Fruit fly (Drosophila melanogaster) whole organism, wandering third instar larva: ENCODE data around the gene CG42784.

Experiments
- Abd-B ChIP-seq: fragments of >200 bp; optimal IDR thresholded peaks from 2 replicates; lab custom pipeline; 2017; ENCODE audit warnings: missing biosample characterization, missing genetic modification characterization
- CrebA ChIP-seq: fragments of 200-800 bp; sonication (Bioruptor generic); optimal IDR thresholded peaks from 2 replicates; lab custom pipeline; 2016; ENCODE audit warnings: missing biosample characterization, mild to moderate bottlenecking, missing genetic modification characterization, borderline replicate concordance
- Dfd ChIP-seq: fragments of >200 bp; optimal IDR thresholded peaks from 2 replicates; lab custom pipeline; 2017; ENCODE audit warnings: missing biosample characterization, missing genetic modification characterization
- Dif ChIP-seq: fragments of 200-275, 200-300 bp; sonication (Bioruptor generic); optimal IDR thresholded peaks from 2 replicates; lab custom pipeline; 2018; ENCODE audit warnings: missing biosample characterization, missing genetic modification characterization; ENCODE audit not compliant: partially characterized antibody
- GATAd ChIP-seq: sonication (Bioruptor generic); optimal IDR thresholded peaks from 2 replicates; lab custom pipeline; 2016; ENCODE audit warnings: missing biosample characterization, missing genetic modification characterization
- Hr78 ChIP-seq: fragments of >200 bp; optimal IDR thresholded peaks from 2 replicates; lab custom pipeline; 2017; ENCODE audit warnings: missing biosample characterization, missing genetic modification characterization
- Jra ChIP-seq: sonication (Bioruptor generic); optimal IDR thresholded peaks from 2 replicates; lab custom pipeline; 2016; ENCODE audit warnings: missing biosample characterization, missing genetic modification characterization
- Myc ChIP-seq: fragments of >200 bp; optimal IDR thresholded peaks from 2 replicates; lab custom pipeline; 2017
- OdsH ChIP-seq: fragments of 200-800 bp; sonication (Bioruptor generic); optimal IDR thresholded peaks from 2 replicates; lab custom pipeline; 2016; ENCODE audit warnings: missing biosample characterization, mild to moderate bottlenecking, missing genetic modification characterization
- br ChIP-seq: fragments of 200-800 bp; sonication (Bioruptor generic); optimal IDR thresholded peaks from 2 replicates; lab custom pipeline; 2016; ENCODE audit warnings: missing biosample characterization, missing genetic modification characterization
- brk ChIP-seq: fragments of 200-800 bp; sonication (Bioruptor generic); optimal IDR thresholded peaks from 2 replicates; lab custom pipeline; 2016; ENCODE audit warnings: missing biosample characterization, mild to moderate bottlenecking, missing genetic modification characterization
- fru ChIP-seq: fragments of 200-800 bp; sonication (Bioruptor generic); optimal IDR thresholded peaks from 3 replicates; lab custom pipeline; 2016; ENCODE audit warnings: missing biosample characterization, mild to moderate bottlenecking, missing genetic modification characterization
- jim ChIP-seq: fragments of 175-275, 200-325 bp; sonication (Bioruptor generic); optimal IDR thresholded peaks from 2 replicates; lab custom pipeline; 2016; ENCODE audit warnings: missing biosample characterization, mild to moderate bottlenecking, missing genetic modification characterization
- usp ChIP-seq: fragments of >200 bp; optimal IDR thresholded peaks from 2 replicates; lab custom pipeline; 2017; ENCODE audit warnings: missing biosample characterization, missing genetic modification characterization

DNA sequence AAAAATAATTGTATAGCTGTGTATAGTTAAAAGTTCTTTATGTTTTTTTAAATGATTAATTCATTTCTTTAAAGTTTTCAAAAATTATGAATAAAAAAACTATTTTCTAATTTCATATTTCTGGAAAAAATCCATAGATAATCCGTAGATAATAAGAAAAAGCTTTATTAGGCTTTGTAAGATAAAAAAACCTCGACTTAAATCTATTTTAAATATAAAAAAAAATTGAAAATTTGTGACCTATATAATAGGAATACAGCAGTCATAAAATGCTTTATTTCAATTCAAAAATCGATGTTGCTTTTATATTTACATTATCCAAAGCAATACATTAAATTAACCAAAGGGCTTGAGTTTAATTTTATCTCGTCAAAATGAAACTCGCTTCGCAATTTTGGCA, 3.0 kb upstream of the CG42784 start, which contains the start of gene Flad2:
- TF ChIP-seq br (GFP tag; lab: Kevin White, UChicago) = no peak
- TF ChIP-seq jim (GFP tag; lab: Kevin White, UChicago) = no peak
- TF ChIP-seq fru (GFP tag; lab: Kevin White, UChicago) = no peak
- no peak for TF ChIP-seq Abd-B
- TF ChIP-seq Dfd (GFP tag; lab: Kevin White, UChicago) = no peak
- no peak for TF ChIP-seq Hr78 (GFP tag; lab: Kevin White, UChicago)
- TF ChIP-seq OdsH = no peak
- no peak for TF ChIP-seq Myc (lab: Kevin White, UChicago)
- no peak for TF ChIP-seq brk
- TF ChIP-seq usp = no peak
- TF ChIP-seq Dif (GFP tag; lab: Kevin White, UChicago) = no peak
- no peak for TF ChIP-seq CrebA (GFP tag; lab: Kevin White, UChicago)
- TF ChIP-seq Jra (GFP tag; lab: Kevin White, UChicago) = no peak
- no peak for TF ChIP-seq GATAd (GFP tag; lab: Kevin White, UChicago)
